ENCODE assay signal across 4 worm cellular contexts in genomic region chrII:10548778-10549671, ce11.
TF ChIP-seq lines count a peak whose summit lies in the region.

No protein-coding gene starts in this region.

TF ChIP-seq in whole organism, L2 larva, 48 proteins besides CTCF, POLR2A, EP300 and RAD21 (continued from another document):
- peak; percentile 80 for TF ChIP-seq ceh-16 (tag; optimal IDR thresholded peaks at IDR 0.05; lab: Kevin White, UChicago)
- TF ChIP-seq ama-1 (optimal IDR thresholded peaks at IDR 0.05; lab: Kevin White, UChicago) = peak; percentile 95
- TF ChIP-seq elt-3 (tag; optimal IDR thresholded peaks at IDR 0.05; lab: Kevin White, UChicago) = no peak
- TF ChIP-seq gmeb-1 (tag; optimal IDR thresholded peaks at IDR 0.05; lab: Kevin White, UChicago) = peak; percentile 64
- TF ChIP-seq nhr-23 (tag; optimal IDR thresholded peaks at IDR 0.05; lab: Kevin White, UChicago) = no peak
- TF ChIP-seq unc-55 (GFP tag; optimal IDR thresholded peaks at IDR 0.05; lab: Kevin White, UChicago) = peak; percentile 84
- peak; percentile 88 for TF ChIP-seq sma-9 (GFP tag; optimal IDR thresholded peaks at IDR 0.05; lab: Kevin White, UChicago)
- no peak for TF ChIP-seq sma-9 (tag; optimal IDR thresholded peaks at IDR 0.05; lab: Kevin White, UChicago)
- TF ChIP-seq mdl-1 (tag; optimal IDR thresholded peaks at IDR 0.05; lab: Kevin White, UChicago) = peak; percentile 93
- peak; percentile 78 for TF ChIP-seq ztf-4 (tag; optimal IDR thresholded peaks at IDR 0.05; lab: Kevin White, UChicago)
- no peak for TF ChIP-seq ztf-1 (GFP tag; conservative IDR thresholded peaks at IDR 0.05; lab: Robert Waterston, UW)
- peak; percentile 89 for TF ChIP-seq egl-27 (tag; optimal IDR thresholded peaks at IDR 0.05; lab: Kevin White, UChicago)
- TF ChIP-seq sem-4 (tag; optimal IDR thresholded peaks at IDR 0.05; lab: Kevin White, UChicago) = peak; percentile 91
- TF ChIP-seq mbf-1 (tag; optimal IDR thresholded peaks at IDR 0.05; lab: Kevin White, UChicago) = no peak
- peak; percentile 50 for TF ChIP-seq blmp-1 (tag; optimal IDR thresholded peaks at IDR 0.05; lab: Kevin White, UChicago; ENCODE audit: insufficient read depth)
- peak; percentile 66 for TF ChIP-seq nhr-21 (tag; optimal IDR thresholded peaks at IDR 0.05; lab: Kevin White, UChicago)
- peak; percentile 89 for TF ChIP-seq F13H6.1 (tag; optimal IDR thresholded peaks at IDR 0.05; lab: Kevin White, UChicago)
- TF ChIP-seq ZK546.5 (tag; optimal IDR thresholded peaks at IDR 0.05; lab: Kevin White, UChicago) = no peak
- peak; percentile 61 for TF ChIP-seq sma-3 (GFP tag; optimal IDR thresholded peaks at IDR 0.05; lab: Kevin White, UChicago)
- peak; percentile 88 for TF ChIP-seq zag-1 (tag; optimal IDR thresholded peaks at IDR 0.05; lab: Kevin White, UChicago)
- TF ChIP-seq snpc-4 (tag; optimal IDR thresholded peaks at IDR 0.05; lab: Kevin White, UChicago) = no peak
- peak; percentile 57 for TF ChIP-seq Y55F3AM.14 (GFP tag; optimal IDR thresholded peaks at IDR 0.05; lab: Kevin White, UChicago)
- peak; percentile 56 for TF ChIP-seq ceh-82 (tag; optimal IDR thresholded peaks at IDR 0.05; lab: Kevin White, UChicago)
- peak; percentile 58 for TF ChIP-seq peb-1 (tag; optimal IDR thresholded peaks at IDR 0.05; lab: Kevin White, UChicago)
- peak; percentile 58 for TF ChIP-seq fos-1 (tag; optimal IDR thresholded peaks at IDR 0.05; lab: Kevin White, UChicago)

TF ChIP-seq in whole organism, L4 larva, 104 proteins besides CTCF, POLR2A, EP300 and RAD21 (continued from another document and continues in another):
- TF ChIP-seq jun-1 (tag; optimal IDR thresholded peaks at IDR 0.05; lab: Kevin White, UChicago) (peak; percentile 38), lin-1 (GFP tag; IDR thresholded peaks at IDR 0.05; lab: Robert Waterston, UW) (peak; percentile 11; the same call in 1 of the 2 replicates), F10B5.3 (tag; optimal IDR thresholded peaks at IDR 0.05; lab: Kevin White, UChicago) (no peak), unc-39 (tag; optimal IDR thresholded peaks at IDR 0.05; lab: Kevin White, UChicago) (no peak), zip-11 (GFP tag; IDR thresholded peaks at IDR 0.05; lab: Robert Waterston, UW) (no peak), skn-1 (tag; optimal IDR thresholded peaks at IDR 0.05; lab: Kevin White, UChicago) (no peak), arid-1 (GFP tag; conservative IDR thresholded peaks at IDR 0.05; lab: Robert Waterston, UW) (peak; percentile 67), vab-7 (GFP tag; IDR thresholded peaks at IDR 0.05; lab: Robert Waterston, UW) (0 out of 2 replicates have a peak, but pooled peaks have one; percentile 20), mdt-29 (GFP tag; IDR thresholded peaks at IDR 0.05; lab: Robert Waterston, UW) (peak; percentile 75), hmg-1.1 (GFP tag; IDR thresholded peaks at IDR 0.05; lab: Robert Waterston, UW) (peak; percentile 88), daf-19 (GFP tag; conservative IDR thresholded peaks at IDR 0.05; lab: Robert Waterston, UW) (0 out of 2 replicates have a peak, but pooled peaks have one; percentile 57), sdz-12 (GFP tag; optimal IDR thresholded peaks at IDR 0.05; lab: Kevin White, UChicago) (no peak), zfp-3 (GFP tag; conservative IDR thresholded peaks at IDR 0.05; lab: Robert Waterston, UW) (peak; percentile 84), ama-1 (optimal IDR thresholded peaks at IDR 0.05; lab: Kevin White, UChicago) (peak; percentile 97), ztf-11 (tag; optimal IDR thresholded peaks at IDR 0.05; lab: Kevin White, UChicago) (no peak), F49E8.2 (tag; optimal IDR thresholded peaks at IDR 0.05; lab: Kevin White, UChicago; ENCODE audit: borderline replicate concordance) (no peak), lin-38 (GFP tag; IDR thresholded peaks at IDR 0.05; lab: Robert Waterston, UW) (peak; percentile 66), fkh-10 (GFP tag; optimal IDR thresholded peaks at IDR 0.05; lab: Kevin White, UChicago) (peak; percentile 88), egl-43 (GFP tag; IDR thresholded peaks at IDR 0.05; lab: Robert Waterston, UW) (peak; percentile 91), Y5F2A.4 (GFP tag; optimal IDR thresholded peaks at IDR 0.05; lab: Kevin White, UChicago) (no peak), gei-8 (GFP tag; optimal IDR thresholded peaks at IDR 0.05; lab: Kevin White, UChicago) (no peak), nhr-237 (tag; optimal IDR thresholded peaks at IDR 0.05; lab: Kevin White, UChicago) (no peak), nhr-76 (tag; optimal IDR thresholded peaks at IDR 0.05; lab: Kevin White, UChicago) (no peak), zfp-2 (tag; optimal IDR thresholded peaks at IDR 0.05; lab: Kevin White, UChicago) (peak; percentile 1), spr-1 (tag; optimal IDR thresholded peaks at IDR 0.05; lab: Kevin White, UChicago) (peak; percentile 63), ctbp-1 (GFP tag; IDR thresholded peaks at IDR 0.05; lab: Robert Waterston, UW) (peak; percentile 86), lsy-2 (tag; optimal IDR thresholded peaks at IDR 0.05; lab: Kevin White, UChicago) (peak; percentile 74 to 76), nhr-11 (tag; optimal IDR thresholded peaks at IDR 0.05; lab: Kevin White, UChicago) (peak; percentile 99), rbr-2 (tag; optimal IDR thresholded peaks at IDR 0.05; lab: Kevin White, UChicago) (peak; percentile 91), hif-1 (tag; optimal IDR thresholded peaks at IDR 0.05; lab: Kevin White, UChicago) (peak; percentile 36 to 92), dpl-1 (GFP tag; optimal IDR thresholded peaks at IDR 0.05; lab: Kevin White, UChicago) (peak; percentile 48), dmd-8 (GFP tag; IDR thresholded peaks at IDR 0.05; lab: Robert Waterston, UW) (no peak), nhr-77 (tag; optimal IDR thresholded peaks at IDR 0.05; lab: Kevin White, UChicago) (peak; percentile 49), Y75B8A.6 (GFP tag; IDR thresholded peaks at IDR 0.05; lab: Robert Waterston, UW) (no peak), tra-1 (GFP tag; IDR thresholded peaks at IDR 0.05; lab: Robert Waterston, UW) (peak; percentile 31; the same call in 1 of the 2 replicates), snpc-1.2 (GFP tag; IDR thresholded peaks at IDR 0.05; lab: Robert Waterston, UW) (peak; percentile 54; the same call in 1 of the 2 replicates)

TF ChIP-seq in whole organism, late embryonic, 69 proteins besides CTCF, POLR2A, EP300 and RAD21 (continued from another document):
- TF ChIP-seq ceh-31 (tag; optimal IDR thresholded peaks at IDR 0.05; lab: Kevin White, UChicago) = peak; percentile 81
- no peak for TF ChIP-seq ceh-30 (tag; optimal IDR thresholded peaks at IDR 0.05; lab: Kevin White, UChicago)
- no peak for TF ChIP-seq fkh-10 (GFP tag; optimal IDR thresholded peaks at IDR 0.05; lab: Kevin White, UChicago)
- TF ChIP-seq unc-3 (GFP tag; conservative IDR thresholded peaks at IDR 0.05; lab: Robert Waterston, UW) = peak; percentile 38; the same call in 1 of the 2 replicates
- TF ChIP-seq unc-3 (tag; optimal IDR thresholded peaks at IDR 0.05; lab: Kevin White, UChicago) = no peak
- TF ChIP-seq ceh-24 (tag; optimal IDR thresholded peaks at IDR 0.05; lab: Kevin White, UChicago) = no peak
- no peak for TF ChIP-seq nhr-232 (tag; optimal IDR thresholded peaks at IDR 0.05; lab: Kevin White, UChicago)
- TF ChIP-seq ets-4 (tag; optimal IDR thresholded peaks at IDR 0.05; lab: Kevin White, UChicago) = peak; percentile 76
- no peak for TF ChIP-seq hlh-15 (tag; optimal IDR thresholded peaks at IDR 0.05; lab: Kevin White, UChicago)
- TF ChIP-seq ceh-18 (tag; optimal IDR thresholded peaks at IDR 0.05; lab: Kevin White, UChicago) = peak; percentile 88
- peak; percentile 32 for TF ChIP-seq pqm-1 (tag; optimal IDR thresholded peaks at IDR 0.05; lab: Kevin White, UChicago)
- no peak for TF ChIP-seq pag-3 (tag; optimal IDR thresholded peaks at IDR 0.05; lab: Kevin White, UChicago; ENCODE audit: borderline replicate concordance)
- TF ChIP-seq hlh-13 (GFP tag; optimal IDR thresholded peaks at IDR 0.05; lab: Kevin White, UChicago) = no peak
- peak; percentile 92 for TF ChIP-seq ceh-34 (tag; optimal IDR thresholded peaks at IDR 0.05; lab: Kevin White, UChicago)
- no peak for TF ChIP-seq elt-2 (tag; optimal IDR thresholded peaks at IDR 0.05; lab: Kevin White, UChicago)
- TF ChIP-seq nfya-1 (tag; optimal IDR thresholded peaks at IDR 0.05; lab: Kevin White, UChicago) = peak; percentile 94
- TF ChIP-seq hlh-6 (tag; optimal IDR thresholded peaks at IDR 0.05; lab: Kevin White, UChicago) = no peak
- peak; percentile 6 for TF ChIP-seq C08G9.2 (tag; optimal IDR thresholded peaks at IDR 0.05; lab: Kevin White, UChicago)
- TF ChIP-seq eyg-1 (tag; optimal IDR thresholded peaks at IDR 0.05; lab: Kevin White, UChicago) = no peak
- TF ChIP-seq sdc-2 (tag; optimal IDR thresholded peaks at IDR 0.05; lab: Kevin White, UChicago) = peak; percentile 30
- TF ChIP-seq pha-2 (tag; optimal IDR thresholded peaks at IDR 0.05; lab: Kevin White, UChicago) = peak; percentile 42

TF ChIP-seq in whole organism, mixed stage, embryonic, 35 proteins besides CTCF, POLR2A, EP300 and RAD21 (continued from another document):
- TF ChIP-seq snpc-4 (tag; optimal IDR thresholded peaks at IDR 0.05; lab: Kevin White, UChicago) (no peak), blmp-1 (tag; optimal IDR thresholded peaks at IDR 0.05; lab: Kevin White, UChicago) (no peak), lsy-2 (tag; optimal IDR thresholded peaks at IDR 0.05; lab: Kevin White, UChicago) (peak; percentile 30), ztf-11 (tag; optimal IDR thresholded peaks at IDR 0.05; lab: Kevin White, UChicago) (peak; percentile 68), mls-2 (tag; optimal IDR thresholded peaks at IDR 0.05; lab: Kevin White, UChicago) (peak; percentile 28), ceh-43 (GFP tag; optimal IDR thresholded peaks at IDR 0.05; lab: Kevin White, UChicago) (no peak)
TF ChIP-seq in whole organism, mixed stage, embryonic: peak in this region for 19.
